Worm (Caenorhabditis elegans): ENCODE data around the gene W03G1.5.

DNA sequence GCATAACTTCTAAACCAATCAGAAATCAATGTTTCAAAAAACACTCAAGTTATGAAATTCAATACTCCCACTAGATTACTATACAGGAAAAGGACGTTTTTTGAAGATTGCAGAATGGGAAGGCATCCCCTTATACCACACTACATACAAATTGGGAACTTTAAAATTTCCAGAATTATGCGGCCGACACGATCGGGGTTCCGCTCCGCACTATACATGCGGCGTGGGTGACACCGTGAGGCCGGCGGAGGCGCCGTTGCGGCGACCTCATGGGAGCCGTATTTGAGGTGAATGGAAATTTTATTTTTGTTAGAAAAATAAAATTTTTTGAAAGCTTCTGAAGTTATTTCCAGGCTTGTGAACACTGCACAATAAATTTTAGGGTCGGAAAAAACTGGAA lies 38.0 kb downstream of the W03G1.5 start:
- TF ChIP-seq nhr-12 (tag; optimal IDR thresholded peaks at IDR 0.05) (no peak), nhr-237 (tag; optimal IDR thresholded peaks at IDR 0.05) (no peak), elt-3 (tag; optimal IDR thresholded peaks at IDR 0.05) (no peak), fos-1 (tag; optimal IDR thresholded peaks at IDR 0.05) (no peak), R02D3.7 (tag; optimal IDR thresholded peaks at IDR 0.05) (no peak), crh-2 (tag; optimal IDR thresholded peaks at IDR 0.05) (no peak), aly-2 (tag; optimal IDR thresholded peaks at IDR 0.05) (no peak), C34F6.9 (tag; optimal IDR thresholded peaks at IDR 0.05) (no peak)
